Worm (Caenorhabditis elegans): ENCODE measurements around the gene str-43.

The str-43 gene

ce11 chrV:15752049-15752448 lies at the start of gene str-43:
Gene str-43 (minus strand): TSS chrV:15752149.
- TF ChIP-seq med-1 (GFP tag; optimal IDR thresholded peaks at IDR 0.05; ENCODE audit: insufficient read depth): no peak
- no peak for TF ChIP-seq klf-2 (GFP tag; conservative IDR thresholded peaks at IDR 0.05)
- no peak for TF ChIP-seq ref-1 (GFP tag; conservative IDR thresholded peaks at IDR 0.05)
- TF ChIP-seq tab-1 (GFP tag; IDR thresholded peaks at IDR 0.05): no peak

DNA sequence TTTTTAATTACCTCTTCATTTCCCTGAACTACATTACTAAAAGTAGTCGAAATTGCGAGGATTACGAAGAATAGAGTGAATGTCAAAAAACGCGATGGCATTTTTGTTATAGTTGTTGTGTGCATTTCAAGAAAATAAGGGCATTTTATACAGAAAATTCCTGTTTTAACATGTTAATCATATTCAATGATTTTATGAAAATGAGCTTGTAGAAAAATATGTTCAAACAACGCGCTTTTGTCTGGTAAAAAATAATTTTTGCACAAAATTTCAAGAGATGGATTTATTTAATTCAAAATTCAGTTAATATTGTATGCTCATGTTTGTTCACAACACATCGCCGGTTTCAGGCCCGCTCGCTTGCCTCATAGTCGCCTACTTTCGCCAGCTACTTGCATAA lies 46.2 kb upstream of the str-43 start, which contains the start of gene T26E4.10:
T26E4.10 (minus strand) TSS at position 101 of the 400 bp plus-strand sequence.
- TF ChIP-seq T22C8.4 (GFP tag; IDR thresholded peaks at IDR 0.05): no peak

- no peak for TF ChIP-seq med-1 (GFP tag; optimal IDR thresholded peaks at IDR 0.05; ENCODE audit: insufficient read depth)
- TF ChIP-seq tab-1 (GFP tag; IDR thresholded peaks at IDR 0.05): no peak
- TF ChIP-seq ref-1 (GFP tag; conservative IDR thresholded peaks at IDR 0.05): no peak
- no peak for TF ChIP-seq ztf-23 (GFP tag; IDR thresholded peaks at IDR 0.05)
- TF ChIP-seq cog-1 (tag; optimal IDR thresholded peaks at IDR 0.05): no peak
- TF ChIP-seq flt-1 (GFP tag; IDR thresholded peaks at IDR 0.05): no peak
- no peak for TF ChIP-seq ztf-29 (GFP tag; IDR thresholded peaks at IDR 0.05)
Measured at ce11 chrV:15796087-15796486, 44.1 kb upstream of the str-43 start, which contains the start of gene nhr-223. Gene nhr-223 (plus strand): TSS chrV:15796387.

ce11 chrV:15793270-15793669 lies 41.3 kb upstream of the str-43 start, which contains the start of gene T26E4.7:
Gene T26E4.7 (plus strand): TSS chrV:15793570.
- no peak for TF ChIP-seq flt-1 (GFP tag; IDR thresholded peaks at IDR 0.05)
- no peak for TF ChIP-seq ztf-23 (GFP tag; IDR thresholded peaks at IDR 0.05)
- no peak for TF ChIP-seq T22C8.4 (GFP tag; IDR thresholded peaks at IDR 0.05)
- no peak for TF ChIP-seq med-1 (GFP tag; optimal IDR thresholded peaks at IDR 0.05; ENCODE audit: insufficient read depth)
- no peak for TF ChIP-seq tab-1 (GFP tag; IDR thresholded peaks at IDR 0.05)
- no peak for TF ChIP-seq klf-2 (GFP tag; conservative IDR thresholded peaks at IDR 0.05)
- TF ChIP-seq cog-1 (tag; optimal IDR thresholded peaks at IDR 0.05): no peak
- no peak for TF ChIP-seq ztf-29 (GFP tag; IDR thresholded peaks at IDR 0.05)
- no peak for TF ChIP-seq ref-1 (GFP tag; conservative IDR thresholded peaks at IDR 0.05)

ce11 chrV:15792409-15792808 lies 40.5 kb upstream of the str-43 start, which contains the start of gene T26E4.4:
Gene T26E4.4 (minus strand): TSS chrV:15792509.
- TF ChIP-seq T22C8.4 (GFP tag; IDR thresholded peaks at IDR 0.05) (no peak), flt-1 (GFP tag; IDR thresholded peaks at IDR 0.05) (no peak), klf-2 (GFP tag; conservative IDR thresholded peaks at IDR 0.05) (no peak), med-1 (GFP tag; optimal IDR thresholded peaks at IDR 0.05; ENCODE audit: insufficient read depth) (no peak), tab-1 (GFP tag; IDR thresholded peaks at IDR 0.05) (no peak), ztf-29 (GFP tag; IDR thresholded peaks at IDR 0.05) (no peak)

- TF ChIP-seq klf-2 (GFP tag; conservative IDR thresholded peaks at IDR 0.05) (no peak), med-1 (GFP tag; optimal IDR thresholded peaks at IDR 0.05; ENCODE audit: insufficient read depth) (no peak), ztf-23 (GFP tag; IDR thresholded peaks at IDR 0.05) (no peak), cog-1 (tag; optimal IDR thresholded peaks at IDR 0.05) (no peak), T22C8.4 (GFP tag; IDR thresholded peaks at IDR 0.05) (no peak), flt-1 (GFP tag; IDR thresholded peaks at IDR 0.05) (no peak), ztf-29 (GFP tag; IDR thresholded peaks at IDR 0.05) (no peak), tab-1 (GFP tag; IDR thresholded peaks at IDR 0.05) (no peak), ref-1 (GFP tag; conservative IDR thresholded peaks at IDR 0.05) (no peak)
Measured at ce11 chrV:15782494-15782893, 30.5 kb upstream of the str-43 start, which contains the start of gene T26E4.3. Gene T26E4.3 (plus strand): TSS chrV:15782794.

DNA sequence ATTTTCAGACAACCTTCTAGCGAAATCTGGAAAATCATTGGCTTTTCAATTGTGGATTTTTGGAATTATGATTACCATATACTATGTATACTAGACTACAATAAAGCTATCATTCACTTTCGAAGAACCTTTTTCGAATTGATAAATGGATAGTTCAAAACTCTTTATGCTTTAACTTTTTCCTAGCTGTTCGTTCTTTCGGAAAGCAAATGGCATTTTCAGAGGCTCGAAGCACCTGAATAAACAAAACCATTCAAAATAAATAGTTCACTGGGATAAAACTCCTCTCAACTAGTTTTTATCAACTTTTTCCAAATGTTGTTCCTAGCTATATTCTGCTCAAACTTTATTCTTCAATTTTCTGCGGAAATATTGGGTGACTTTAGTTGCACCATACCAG lies 29.1 kb upstream of the str-43 start, which contains the start of gene T26E4.2:
T26E4.2 (plus strand) TSS at position 301 of the 400 bp plus-strand sequence.
- TF ChIP-seq flt-1 (GFP tag; IDR thresholded peaks at IDR 0.05) (no peak), T22C8.4 (GFP tag; IDR thresholded peaks at IDR 0.05) (no peak), cog-1 (tag; optimal IDR thresholded peaks at IDR 0.05) (no peak), klf-2 (GFP tag; conservative IDR thresholded peaks at IDR 0.05) (no peak), ztf-23 (GFP tag; IDR thresholded peaks at IDR 0.05) (no peak), ztf-29 (GFP tag; IDR thresholded peaks at IDR 0.05) (no peak), ref-1 (GFP tag; conservative IDR thresholded peaks at IDR 0.05) (no peak), med-1 (GFP tag; optimal IDR thresholded peaks at IDR 0.05; ENCODE audit: insufficient read depth) (no peak), tab-1 (GFP tag; IDR thresholded peaks at IDR 0.05) (no peak)

ce11 chrV:15779128-15779729 lies 27.3 kb upstream of the str-43 start, which contains the start of the genes nhr-285 and irld-52:
Gene nhr-285 (minus strand): TSS chrV:15779228.
Gene irld-52 (plus strand): TSS chrV:15779679.
- TF ChIP-seq cog-1 (tag; optimal IDR thresholded peaks at IDR 0.05) (no peak), klf-2 (GFP tag; conservative IDR thresholded peaks at IDR 0.05) (no peak), tab-1 (GFP tag; IDR thresholded peaks at IDR 0.05) (no peak), flt-1 (GFP tag; IDR thresholded peaks at IDR 0.05) (no peak), ref-1 (GFP tag; conservative IDR thresholded peaks at IDR 0.05) (no peak), ztf-23 (GFP tag; IDR thresholded peaks at IDR 0.05) (no peak), med-1 (GFP tag; optimal IDR thresholded peaks at IDR 0.05; ENCODE audit: insufficient read depth) (no peak), T22C8.4 (GFP tag; IDR thresholded peaks at IDR 0.05) (no peak), ztf-29 (GFP tag; IDR thresholded peaks at IDR 0.05) (no peak)

ce11 chrV:15776651-15777050 lies 24.7 kb upstream of the str-43 start, which contains the start of gene nhr-283:
Gene nhr-283 (minus strand): TSS chrV:15776751.
- TF ChIP-seq flt-1 (GFP tag; IDR thresholded peaks at IDR 0.05) (no peak), cog-1 (tag; optimal IDR thresholded peaks at IDR 0.05) (no peak), ztf-29 (GFP tag; IDR thresholded peaks at IDR 0.05) (no peak), ref-1 (GFP tag; conservative IDR thresholded peaks at IDR 0.05) (no peak), tab-1 (GFP tag; IDR thresholded peaks at IDR 0.05) (no peak), ztf-23 (GFP tag; IDR thresholded peaks at IDR 0.05) (no peak), T22C8.4 (GFP tag; IDR thresholded peaks at IDR 0.05) (no peak), med-1 (GFP tag; optimal IDR thresholded peaks at IDR 0.05; ENCODE audit: insufficient read depth) (no peak), klf-2 (GFP tag; conservative IDR thresholded peaks at IDR 0.05) (no peak)

DNA sequence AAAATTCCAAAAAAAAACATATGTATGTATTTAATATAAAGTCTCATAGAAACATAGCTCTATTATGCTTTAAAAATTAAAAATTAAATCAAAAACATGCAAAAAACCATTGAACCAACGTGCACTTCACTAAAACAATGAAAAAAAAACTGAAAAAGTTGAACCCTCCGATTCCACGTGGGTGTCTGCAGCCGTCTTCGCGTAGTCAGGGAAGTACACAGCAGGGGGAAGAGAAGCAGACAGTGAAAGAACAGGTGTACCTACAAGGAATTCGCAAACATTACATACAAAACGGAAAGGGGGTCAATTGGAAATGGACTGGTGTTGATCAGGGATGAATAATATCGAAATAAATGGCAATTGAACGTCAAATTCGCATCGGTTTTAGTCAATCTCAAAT lies 22.0 kb upstream of the str-43 start:
- TF ChIP-seq med-1 (GFP tag; optimal IDR thresholded peaks at IDR 0.05; ENCODE audit: insufficient read depth) (no peak), T22C8.4 (GFP tag; IDR thresholded peaks at IDR 0.05) (no peak), ztf-29 (GFP tag; IDR thresholded peaks at IDR 0.05) (no peak), ref-1 (GFP tag; conservative IDR thresholded peaks at IDR 0.05) (no peak), cog-1 (tag; optimal IDR thresholded peaks at IDR 0.05) (no peak), tab-1 (GFP tag; IDR thresholded peaks at IDR 0.05) (no peak), klf-2 (GFP tag; conservative IDR thresholded peaks at IDR 0.05) (no peak), flt-1 (GFP tag; IDR thresholded peaks at IDR 0.05) (no peak), ztf-23 (GFP tag; IDR thresholded peaks at IDR 0.05) (no peak)
